Worm (Caenorhabditis elegans) whole organism, L3 larva: ENCODE results near the gene abu-9.
A peak's percentile ranks its signal among the peaks of the same experiment; 100 is the strongest.

Experiments
- R02D3.7 ChIP-seq: fragments of 150-350 bp; optimal IDR thresholded peaks from 2 replicates; lab custom pipeline; 2014; ENCODE audit warnings: missing biosample characterization, missing genetic modification characterization
- ZK546.5 ChIP-seq: sonication (generic microtip); optimal IDR thresholded peaks from 2 replicates; lab custom pipeline; 2017; ENCODE audit warnings: missing biosample characterization, missing genetic modification characterization
- aly-2 ChIP-seq: fragments of 150-350 bp; optimal IDR thresholded peaks from 2 replicates; lab custom pipeline; 2014; ENCODE audit warnings: missing biosample characterization, missing genetic modification characterization
- ama-1 ChIP-seq: fragments of 150-350 bp; optimal IDR thresholded peaks from 2 replicates; lab custom pipeline; 2018
- ceh-28 ChIP-seq: fragments of 150-350 bp; optimal IDR thresholded peaks from 2 replicates; lab custom pipeline; 2014; ENCODE audit warnings: missing biosample characterization, missing genetic modification reagents, missing genetic modification characterization
- ceh-82 ChIP-seq: fragments of 150-350 bp; optimal IDR thresholded peaks from 2 replicates; lab custom pipeline; 2014; ENCODE audit warnings: missing biosample characterization, missing genetic modification characterization
- ceh-9 ChIP-seq: sonication (generic microtip); optimal IDR thresholded peaks from 2 replicates; lab custom pipeline; 2018; ENCODE audit warnings: missing biosample characterization, missing genetic modification characterization
- daf-12 ChIP-seq: fragments of 150-350 bp; optimal IDR thresholded peaks from 2 replicates; lab custom pipeline; 2014; ENCODE audit warnings: missing biosample characterization, missing genetic modification reagents, missing genetic modification characterization
- egl-27 ChIP-seq: sonication (generic microtip); optimal IDR thresholded peaks from 4 replicates; lab custom pipeline; 2017; ENCODE audit warnings: missing biosample characterization, missing genetic modification reagents, missing genetic modification characterization
- egl-5 ChIP-seq: fragments of 150-350 bp; optimal IDR thresholded peaks from 2 replicates; lab custom pipeline; 2017; ENCODE audit warnings: missing biosample characterization, missing genetic modification reagents, missing genetic modification characterization, inconsistent platforms
- elt-1 ChIP-seq: fragments of 150-350 bp; optimal IDR thresholded peaks from 2 replicates; lab custom pipeline; 2014; ENCODE audit warnings: missing biosample characterization, missing genetic modification characterization
- elt-2 ChIP-seq: sonication (generic microtip); optimal IDR thresholded peaks from 2 replicates; lab custom pipeline; 2016; ENCODE audit warnings: missing genetic modification reagents, mild to moderate bottlenecking, missing genetic modification characterization, missing compliant biosample characterization
- elt-3 ChIP-seq, 3 experiments: fragments of 150-350 bp in 1 of 3; sonication (generic microtip) in 2 of 3; optimal IDR thresholded peaks; 2 replicates in 2 of 3; 4 replicates in 1 of 3; lab custom pipeline; 2014 to 2017; ENCODE audit warnings: missing biosample characterization in 3 of 3, missing genetic modification characterization in 3 of 3
- fkh-10 ChIP-seq: sonication (generic microtip); optimal IDR thresholded peaks from 2 replicates; lab custom pipeline; 2017; ENCODE audit warnings: missing biosample characterization, missing genetic modification reagents, missing genetic modification characterization
- hmg-11 ChIP-seq: sonication (generic microtip); optimal IDR thresholded peaks from 2 replicates; lab custom pipeline; 2016; ENCODE audit warnings: missing genetic modification characterization, missing compliant biosample characterization
- jun-1 ChIP-seq: fragments of 150-350 bp; optimal IDR thresholded peaks from 2 replicates; lab custom pipeline; 2014; ENCODE audit warnings: missing biosample characterization, missing genetic modification reagents, missing genetic modification characterization
- lin-15B ChIP-seq: fragments of 150-350 bp; optimal IDR thresholded peaks from 2 replicates; lab custom pipeline; 2014; ENCODE audit warnings: missing biosample characterization, missing genetic modification characterization
- lin-39 ChIP-seq: fragments of 150-350 bp; optimal IDR thresholded peaks from 2 replicates; lab custom pipeline; 2018; ENCODE audit warnings: missing biosample characterization, missing genetic modification reagents, missing genetic modification characterization
- lsy-12 ChIP-seq: sonication (generic microtip); optimal IDR thresholded peaks from 2 replicates; lab custom pipeline; 2016; ENCODE audit warnings: mild to moderate bottlenecking, missing genetic modification characterization, missing compliant biosample characterization
- mdl-1 ChIP-seq: fragments of 150-350 bp; optimal IDR thresholded peaks from 2 replicates; lab custom pipeline; 2014; ENCODE audit warnings: missing biosample characterization, missing genetic modification characterization
- nfya-1 ChIP-seq: sonication (generic microtip); optimal IDR thresholded peaks from 2 replicates; lab custom pipeline; 2017; ENCODE audit warnings: missing genetic modification characterization, mild to moderate bottlenecking, missing compliant biosample characterization, antibody characterized with exemption, moderate library complexity; ENCODE audit not compliant: insufficient read depth
- nhr-11 ChIP-seq: fragments of 150-350 bp; optimal IDR thresholded peaks from 2 replicates; lab custom pipeline; 2014; ENCODE audit warnings: missing biosample characterization, missing genetic modification characterization
- nhr-12 ChIP-seq: fragments of 150-350 bp; optimal IDR thresholded peaks from 2 replicates; lab custom pipeline; 2014; ENCODE audit warnings: missing biosample characterization, missing genetic modification characterization
- nhr-23 ChIP-seq: fragments of 150-350 bp; optimal IDR thresholded peaks from 2 replicates; lab custom pipeline; 2014; ENCODE audit warnings: missing biosample characterization, missing genetic modification reagents, missing genetic modification characterization
- nhr-237 ChIP-seq: fragments of 150-350 bp; optimal IDR thresholded peaks from 2 replicates; lab custom pipeline; 2014; ENCODE audit warnings: missing biosample characterization, missing genetic modification characterization
- nhr-25 ChIP-seq: sonication (generic microtip); optimal IDR thresholded peaks from 2 replicates; lab custom pipeline; 2017; ENCODE audit warnings: missing biosample characterization, missing genetic modification characterization
- nhr-28 ChIP-seq: fragments of 150-350 bp; optimal IDR thresholded peaks from 2 replicates; lab custom pipeline; 2014; ENCODE audit warnings: missing biosample characterization, missing genetic modification characterization
- nhr-43 ChIP-seq: sonication (generic microtip); optimal IDR thresholded peaks from 2 replicates; lab custom pipeline; 2016; ENCODE audit warnings: mild to moderate bottlenecking, missing genetic modification characterization, missing compliant biosample characterization; ENCODE audit not compliant: poor library complexity, severe bottlenecking
- nhr-67 ChIP-seq: fragments of 150-350 bp; optimal IDR thresholded peaks from 2 replicates; lab custom pipeline; 2014; ENCODE audit warnings: missing biosample characterization, missing genetic modification characterization
- pha-4 ChIP-seq: fragments of 150-350 bp; optimal IDR thresholded peaks from 2 replicates; lab custom pipeline; 2014; ENCODE audit warnings: missing biosample characterization, missing genetic modification reagents, missing genetic modification characterization
- pqm-1 ChIP-seq: fragments of 150-350 bp; optimal IDR thresholded peaks from 2 replicates; lab custom pipeline; 2017; ENCODE audit warnings: missing biosample characterization, missing genetic modification characterization, inconsistent platforms
- sea-2 ChIP-seq: fragments of 150-350 bp; sonication (generic microtip); optimal IDR thresholded peaks from 4 replicates; lab custom pipeline; 2014; ENCODE audit warnings: missing biosample characterization, missing genetic modification reagents, missing genetic modification characterization
- skn-1 ChIP-seq: fragments of 150-350 bp; optimal IDR thresholded peaks from 2 replicates; lab custom pipeline; 2014; ENCODE audit warnings: missing biosample characterization, missing genetic modification characterization
- snpc-4 ChIP-seq: fragments of 150-350 bp; optimal IDR thresholded peaks from 2 replicates; lab custom pipeline; 2014; ENCODE audit warnings: missing biosample characterization, missing genetic modification characterization
- unc-62 ChIP-seq: fragments of 150-350 bp; sonication (generic microtip); optimal IDR thresholded peaks from 4 replicates; lab custom pipeline; 2014; ENCODE audit warnings: missing biosample characterization, missing genetic modification reagents, missing genetic modification characterization
- zag-1 ChIP-seq: fragments of 150-350 bp; optimal IDR thresholded peaks from 2 replicates; lab custom pipeline; 2014; ENCODE audit warnings: missing biosample characterization, missing genetic modification characterization
- ztf-4 ChIP-seq: fragments of 150-350 bp; optimal IDR thresholded peaks from 2 replicates; lab custom pipeline; 2014; ENCODE audit warnings: missing biosample characterization, missing genetic modification characterization

The abu-9 gene

DNA sequence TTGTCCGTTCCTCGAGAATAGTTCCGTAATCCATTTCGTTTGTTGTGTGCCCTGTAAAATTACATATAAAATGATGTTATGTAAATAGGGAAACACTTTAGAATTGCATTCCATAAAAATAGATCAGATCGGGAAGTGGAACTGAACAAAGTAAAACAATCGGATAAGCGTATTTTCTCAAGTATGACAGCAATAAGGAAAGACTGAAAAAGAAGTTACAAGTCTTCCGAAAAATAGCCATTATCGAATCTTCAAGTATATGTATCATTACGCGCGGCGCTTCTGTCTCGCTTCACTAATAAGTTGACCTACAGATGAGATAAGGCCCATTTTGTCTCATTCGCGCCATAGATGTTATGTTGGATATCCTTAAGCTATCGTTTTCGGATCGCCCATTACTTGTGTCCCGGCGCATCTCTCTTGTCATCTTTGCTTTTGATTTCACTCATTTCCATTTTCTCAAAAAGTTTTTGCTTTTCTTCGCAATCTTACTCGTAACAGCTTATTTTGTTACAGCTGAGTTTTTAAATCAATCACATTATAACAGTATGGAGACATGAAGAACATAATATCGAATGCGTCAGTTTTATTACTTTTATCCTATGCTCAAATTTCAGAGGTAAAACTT is 36.6 kb upstream of the abu-9 start, which contains the start of the genes fis-2 and F13B9.2:
Gene fis-2 (minus strand): TSS at position 51 of the 628 bp plus-strand sequence.
Gene F13B9.2 (plus strand): TSS at position 515 of the 628 bp plus-strand sequence.
- TF ChIP-seq lin-39 (tag; lab: Kevin White, UChicago) (no peak), nhr-23 (peak; percentile 46)

- TF ChIP-seq hmg-11 (tag; lab: Kevin White, UChicago): no peak
- no peak for TF ChIP-seq ceh-28 (tag; lab: Kevin White, UChicago)
- TF ChIP-seq nhr-23: no peak
- no peak for TF ChIP-seq lin-15B
- no peak for TF ChIP-seq nhr-28 (tag; lab: Kevin White, UChicago)
- no peak for TF ChIP-seq pqm-1
- no peak for TF ChIP-seq jun-1 (tag; lab: Kevin White, UChicago)
- TF ChIP-seq ceh-82 (tag; lab: Kevin White, UChicago): no peak
- TF ChIP-seq ama-1 (lab: Kevin White, UChicago): no peak
- TF ChIP-seq nhr-25 (tag; lab: Kevin White, UChicago): no peak
- no peak for TF ChIP-seq sea-2 (GFP tag; lab: Kevin White, UChicago)
- TF ChIP-seq R02D3.7 (tag; lab: Kevin White, UChicago): no peak
These were observed 35.7 kb upstream of the abu-9 start for ce11 chrX:8286164-8286563.

DNA sequence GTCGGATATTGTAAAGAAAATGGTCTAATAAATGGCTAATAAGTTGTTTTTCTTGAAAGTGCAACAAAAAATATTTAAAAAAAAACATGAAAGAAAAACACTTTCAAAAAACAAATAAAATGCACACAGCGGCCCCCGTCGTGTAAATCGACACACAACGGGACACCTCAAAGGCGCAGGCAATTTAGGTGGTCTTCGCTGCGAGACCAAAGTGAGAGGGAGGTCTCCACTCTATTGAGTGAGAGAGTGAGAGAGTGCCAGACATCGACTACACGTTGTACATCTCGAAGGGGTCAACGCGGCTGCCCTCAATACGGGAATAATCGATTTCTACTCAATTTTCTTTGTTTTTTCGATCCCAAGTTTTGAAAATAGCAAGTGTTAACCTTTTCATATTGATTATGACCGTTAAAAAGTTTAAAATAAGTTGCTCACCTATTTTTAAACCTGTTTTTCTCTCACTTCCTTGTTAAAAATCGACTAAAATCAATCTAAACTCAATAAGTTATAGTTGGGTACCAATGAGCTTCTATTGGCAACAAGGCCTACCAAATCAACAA is 35.1 kb upstream of the abu-9 start, which contains the start of gene sec-16A.2:
Gene sec-16A.2 (plus strand): TSS at position 510 of the 560 bp plus-strand sequence.
- no peak for TF ChIP-seq nhr-12 (tag; lab: Kevin White, UChicago)
- TF ChIP-seq pqm-1: peak; percentile 37
- TF ChIP-seq elt-1: no peak
- peak; percentile 91 for TF ChIP-seq pha-4 (tag; lab: Kevin White, UChicago)
- TF ChIP-seq lin-15B: peak; percentile 88
- peak; percentile 53 for TF ChIP-seq elt-2 (tag; lab: Kevin White, UChicago)
- TF ChIP-seq lsy-12: no peak
- TF ChIP-seq R02D3.7 (tag; lab: Kevin White, UChicago): peak; percentile 64
- no peak for TF ChIP-seq mdl-1 (tag; lab: Kevin White, UChicago)
- no peak for TF ChIP-seq fkh-10 (GFP tag; lab: Kevin White, UChicago)
- peak; percentile 97 for TF ChIP-seq lin-39 (tag; lab: Kevin White, UChicago)
- no peak for TF ChIP-seq elt-3 (tag; optimal IDR thresholded peaks at IDR 0.05; lab: Kevin White, UChicago)
- peak; percentile 80 for TF ChIP-seq nhr-25 (tag; lab: Kevin White, UChicago)
- TF ChIP-seq nhr-11 (tag; lab: Kevin White, UChicago): peak; percentile 15
- no peak for TF ChIP-seq zag-1 (tag; lab: Kevin White, UChicago)
- no peak for TF ChIP-seq daf-12
- peak; percentile 49 for TF ChIP-seq ceh-28 (tag; lab: Kevin White, UChicago)
- TF ChIP-seq hmg-11 (tag; lab: Kevin White, UChicago): peak; percentile 70
- peak; percentile 57 for TF ChIP-seq snpc-4 (tag; lab: Kevin White, UChicago)
- peak; percentile 95 for TF ChIP-seq egl-5 (tag; lab: Kevin White, UChicago)
- no peak for TF ChIP-seq ZK546.5 (tag; lab: Kevin White, UChicago)
- TF ChIP-seq nhr-43 (tag; lab: Kevin White, UChicago): peak; percentile 27
- TF ChIP-seq nfya-1 (tag; lab: Kevin White, UChicago): peak; percentile 77
- peak; percentile 79 for TF ChIP-seq nhr-23
- TF ChIP-seq ceh-9 (tag; lab: Kevin White, UChicago): no peak
- no peak for TF ChIP-seq sea-2 (GFP tag; lab: Kevin White, UChicago)

- TF ChIP-seq unc-62 (GFP tag; lab: Kevin White, UChicago) (no peak), nhr-23 (no peak), egl-27 (no peak)
These were observed 27.3 kb upstream of the abu-9 start, which contains the start of gene R09F10.3 for ce11 chrX:8294586-8294985. TSS of gene R09F10.3 (plus strand) at chrX:8294625.

DNA sequence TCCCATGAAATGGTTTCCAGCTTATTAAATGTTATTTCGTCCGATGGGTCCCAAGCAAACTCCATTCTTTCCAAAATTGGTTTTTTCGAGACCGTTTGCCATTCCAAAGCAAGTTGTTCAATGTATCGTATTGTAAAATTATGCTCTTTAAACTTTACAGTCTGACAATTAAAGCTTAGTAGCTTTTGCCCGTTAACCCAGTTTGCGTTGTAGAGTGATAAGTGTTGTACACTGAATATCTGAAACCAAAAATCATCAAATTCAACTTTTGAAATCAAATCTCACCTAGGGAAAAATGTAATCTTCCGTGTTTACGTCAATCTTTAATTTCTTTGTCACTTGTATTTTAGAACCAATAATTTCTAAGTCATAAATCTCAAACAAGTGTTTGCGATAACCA is 24.6 kb upstream of the abu-9 start:
- TF ChIP-seq skn-1 (no peak), egl-5 (tag; lab: Kevin White, UChicago) (no peak), pha-4 (tag; lab: Kevin White, UChicago) (no peak), ztf-4 (no peak), nhr-67 (no peak), ZK546.5 (tag; lab: Kevin White, UChicago) (no peak), nhr-237 (tag; lab: Kevin White, UChicago) (no peak), aly-2 (tag; lab: Kevin White, UChicago) (no peak)
